Fruit fly (Drosophila melanogaster): ENCODE measurements around the gene CG31688.
A peak's percentile ranks its signal among the peaks of the same experiment; 100 is the strongest.

Gene CG31688

dm6 chr2L:20382141-20382815, 43.7 kb upstream of the CG31688 start, which contains the start of gene CG16798 (continued):
- TF ChIP-seq amos (GFP tag; IDR thresholded peaks at IDR 0.05; ENCODE audit: partially characterized antibody): peak; percentile 26; the same call in 1 of the 2 replicates
- TF ChIP-seq CG12104 (GFP tag; optimal IDR thresholded peaks at IDR 0.05): no peak
- TF ChIP-seq lov (optimal IDR thresholded peaks at IDR 0.05): no peak
- no peak for TF ChIP-seq lov (GFP tag; IDR thresholded peaks at IDR 0.05)
- TF ChIP-seq CG13287 (GFP tag; IDR thresholded peaks at IDR 0.05; ENCODE audit: partially characterized antibody): peak; percentile 53; the same call in 1 of the 2 replicates
- peak; percentile 95 for TF ChIP-seq Deaf1 (tag; optimal IDR thresholded peaks at IDR 0.05)
- TF ChIP-seq Awh (GFP tag; IDR thresholded peaks at IDR 0.05): peak; percentile 34; the same call in 1 of the 2 replicates
- TF ChIP-seq CG9932 (GFP tag; IDR thresholded peaks at IDR 0.05): 0 out of 2 replicates have a peak, but pooled peaks have one; percentile 13
- TF ChIP-seq Hsf (GFP tag; optimal IDR thresholded peaks at IDR 0.05): no peak
- no peak for TF ChIP-seq Ada2b (GFP tag; IDR thresholded peaks at IDR 0.05)
- TF ChIP-seq Bgb (GFP tag; IDR thresholded peaks at IDR 0.05; ENCODE audit: partially characterized antibody): peak; percentile 34; the same call in 1 of the 2 replicates
- no peak for TF ChIP-seq CG7357 (GFP tag; IDR thresholded peaks at IDR 0.05)
- no peak for TF ChIP-seq CG4730 (GFP tag; IDR thresholded peaks at IDR 0.05)
- no peak for TF ChIP-seq sima (GFP tag; optimal IDR thresholded peaks at IDR 0.05)
- TF ChIP-seq Rfx (GFP tag; IDR thresholded peaks at IDR 0.05): no peak

dm6 chr2L:20390004-20390403, 36.0 kb upstream of the CG31688 start:
- TF ChIP-seq CG11398 (GFP tag; optimal IDR thresholded peaks at IDR 0.05) (no peak), CG33213 (GFP tag; optimal IDR thresholded peaks at IDR 0.05) (no peak), Dbx (GFP tag; IDR thresholded peaks at IDR 0.05) (no peak), CkIIα-i1 (GFP tag; IDR thresholded peaks at IDR 0.05) (no peak), klu (GFP tag; IDR thresholded peaks at IDR 0.05) (no peak), Hr39 (optimal IDR thresholded peaks at IDR 0.05) (no peak), otp (GFP tag; IDR thresholded peaks at IDR 0.05) (no peak), CG17612 (GFP tag; IDR thresholded peaks at IDR 0.05) (no peak), sim (GFP tag; IDR thresholded peaks at IDR 0.05) (no peak), NK7.1 (GFP tag; optimal IDR thresholded peaks at IDR 0.05) (no peak), CG4707 (GFP tag; optimal IDR thresholded peaks at IDR 0.05) (no peak), dan (GFP tag; IDR thresholded peaks at IDR 0.05) (no peak), usp (GFP tag; optimal IDR thresholded peaks at IDR 0.05) (no peak), CG17802 (tag; optimal IDR thresholded peaks at IDR 0.05) (no peak), salm (tag; optimal IDR thresholded peaks at IDR 0.05) (peak; percentile 9), CG18476 (GFP tag; optimal IDR thresholded peaks at IDR 0.05) (no peak), CG10274 (GFP tag; optimal IDR thresholded peaks at IDR 0.05) (no peak), cad (GFP tag; optimal IDR thresholded peaks at IDR 0.05) (no peak), Bdp1 (GFP tag; optimal IDR thresholded peaks at IDR 0.05) (no peak), schlank (tag; optimal IDR thresholded peaks at IDR 0.05) (peak; percentile 11), gcm2 (GFP tag; optimal IDR thresholded peaks at IDR 0.05) (no peak), MBD-R2 (GFP tag; IDR thresholded peaks at IDR 0.05) (no peak), Antp (GFP tag; optimal IDR thresholded peaks at IDR 0.05) (no peak), fd64A (GFP tag; optimal IDR thresholded peaks at IDR 0.05) (no peak), CG12769 (tag; optimal IDR thresholded peaks at IDR 0.05) (peak; percentile 43), CG14050 (GFP tag; IDR thresholded peaks at IDR 0.05) (no peak), Dip3 (GFP tag; optimal IDR thresholded peaks at IDR 0.05) (no peak), ERR (GFP tag; optimal IDR thresholded peaks at IDR 0.05) (no peak), CG10565 (GFP tag; optimal IDR thresholded peaks at IDR 0.05) (no peak), CG43689 (GFP tag; IDR thresholded peaks at IDR 0.05) (no peak), Scr (GFP tag; IDR thresholded peaks at IDR 0.05; ENCODE audit: partially characterized antibody) (no peak), dysf (GFP tag; IDR thresholded peaks at IDR 0.05) (no peak), CG4820 (GFP tag; optimal IDR thresholded peaks at IDR 0.05) (no peak), nau (GFP tag; optimal IDR thresholded peaks at IDR 0.05) (peak; percentile 34), CG10979 (tag; optimal IDR thresholded peaks at IDR 0.05) (no peak), CG10462 (GFP tag; optimal IDR thresholded peaks at IDR 0.05) (no peak), Myb (GFP tag; optimal IDR thresholded peaks at IDR 0.05) (no peak)
